Fruit fly (Drosophila melanogaster) Kc167 (cell line): ENCODE results near the gene CG33995.

Experiments used
- Myc ChIP-seq: fragments of >200 bp; optimal IDR thresholded peaks from 2 replicates; lab custom pipeline; 2017; ENCODE audit warnings: missing external identifiers
- Sin3A ChIP-seq: fragments of >200 bp; optimal IDR thresholded peaks from 2 replicates; lab custom pipeline; 2018; ENCODE audit warnings: missing external identifiers
- h ChIP-seq: fragments of >200 bp; optimal IDR thresholded peaks from 3 replicates; lab custom pipeline; 2018; ENCODE audit warnings: missing external identifiers
- psq ChIP-seq: fragments of >200 bp; optimal IDR thresholded peaks from 2 replicates; lab custom pipeline; 2017; ENCODE audit warnings: missing external identifiers
- ttk ChIP-seq: sonication (Bioruptor generic); optimal IDR thresholded peaks from 2 replicates; lab custom pipeline; 2017; ENCODE audit warnings: missing external identifiers

- TF ChIP-seq psq (lab: Kevin White, UChicago): no peak
- TF ChIP-seq Sin3A (lab: Kevin White, UChicago): no peak
- no peak for TF ChIP-seq h (lab: Kevin White, UChicago)
- TF ChIP-seq Myc: no peak
- TF ChIP-seq ttk: no peak
These were observed 35.8 kb upstream of the CG33995 start for dm6 chr2L:5007256-5007655.
